Worm (Caenorhabditis elegans): ENCODE results near the gene gst-28.
"Not testable (repeated sequence)": the region's sequence is repeated elsewhere in the genome, so short reads cannot be mapped to it uniquely, and the experiment has no call there.

- TF ChIP-seq ama-1 (optimal IDR thresholded peaks at IDR 0.05); hmg-4 (GFP tag; optimal IDR thresholded peaks at IDR 0.05); F13C5.2 (tag; optimal IDR thresholded peaks at IDR 0.05); pes-1 (GFP tag; IDR thresholded peaks at IDR 0.05): not testable (repeated sequence)
Observed at ce11 chrII:15171816-15172215, 4.4 kb upstream of the gst-28 start, which contains the start of gene gst-39.

All from whole organism, early embryonic.